Worm (Caenorhabditis elegans) whole organism, L4/young adult: Measurements from ENCODE around the gene T01D3.3.

Experiments used
- dao-5 ChIP-seq: sonication (generic microtip); optimal IDR thresholded peaks from 2 replicates; lab custom pipeline; 2016; ENCODE audit warnings: missing genotype, missing genetic modification characterization, moderate library complexity, missing compliant biosample characterization
- him-1 ChIP-seq: sonication (generic microtip); optimal IDR thresholded peaks from 2 replicates; lab custom pipeline; 2016; ENCODE audit warnings: missing genotype, missing genetic modification reagents, missing genetic modification characterization, missing compliant biosample characterization

DNA sequence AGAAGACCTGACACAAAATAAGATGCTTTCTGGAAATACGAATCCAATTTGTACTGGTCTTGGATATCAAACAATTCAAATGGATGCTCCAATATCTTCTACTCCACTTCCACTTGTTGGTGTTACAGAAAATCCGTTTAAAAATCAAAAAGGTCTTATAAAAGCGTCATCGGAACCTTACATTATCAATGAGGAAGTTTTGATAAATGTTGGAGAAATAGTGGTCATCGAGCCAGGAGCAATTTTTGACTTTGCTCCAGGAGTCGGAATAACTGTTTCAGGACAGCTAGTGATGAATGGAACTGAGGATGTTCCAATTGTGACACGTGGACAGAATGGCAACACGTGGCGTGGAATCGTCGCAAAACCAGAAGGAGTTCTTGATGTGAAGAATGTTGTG, 10.0 kb upstream of the T01D3.3 start:
- TF ChIP-seq him-1 (tag; lab: Kevin White, UChicago) (no peak), dao-5 (tag; lab: Kevin White, UChicago) (no peak)
